Worm (Caenorhabditis elegans): Measurements from ENCODE around the gene F43E2.1.

- no peak for TF ChIP-seq D1046.2 (GFP tag; IDR thresholded peaks at IDR 0.05)
- TF ChIP-seq unc-62 (GFP tag; optimal IDR thresholded peaks at IDR 0.05 in 1 of 2): no peak
- TF ChIP-seq unc-62 (tag; optimal IDR thresholded peaks at IDR 0.05): no peak
- no peak for TF ChIP-seq R02D3.7 (tag; optimal IDR thresholded peaks at IDR 0.05)
- no peak for TF ChIP-seq nhr-237 (tag; optimal IDR thresholded peaks at IDR 0.05)
- TF ChIP-seq nhr-41 (GFP tag; IDR thresholded peaks at IDR 0.05): no peak
- TF ChIP-seq nhr-11 (tag; optimal IDR thresholded peaks at IDR 0.05): no peak
- TF ChIP-seq skn-1 (tag; optimal IDR thresholded peaks at IDR 0.05): no peak
- no peak for TF ChIP-seq lin-38 (GFP tag; IDR thresholded peaks at IDR 0.05)
- no peak for TF ChIP-seq pqm-1 (tag; optimal IDR thresholded peaks at IDR 0.05)
- no peak for TF ChIP-seq dve-1 (tag; optimal IDR thresholded peaks at IDR 0.05; ENCODE audit: insufficient read depth)
- TF ChIP-seq unc-130 (GFP tag; optimal IDR thresholded peaks at IDR 0.05): no peak
- no peak for TF ChIP-seq Y75B8A.6 (GFP tag; IDR thresholded peaks at IDR 0.05)
- no peak for TF ChIP-seq set-16 (GFP tag; IDR thresholded peaks at IDR 0.05)
- TF ChIP-seq mep-1 (tag; optimal IDR thresholded peaks at IDR 0.05): no peak
Observed at ce11 chrII:7340703-7341102, 34.4 kb upstream of the F43E2.1 start.

Measured in whole organism, L4 larva.